Fruit fly (Drosophila melanogaster): ENCODE measurements around the gene Qtzl.

dm6 chr2L:11977721-11978120 lies 17.8 kb upstream of the Qtzl start:
- TF ChIP-seq Blimp-1 (GFP tag; optimal IDR thresholded peaks at IDR 0.05) (no peak), sens-2 (GFP tag; IDR thresholded peaks at IDR 0.05) (no peak), CG30020 (tag; optimal IDR thresholded peaks at IDR 0.05) (no peak), chn (GFP tag; optimal IDR thresholded peaks at IDR 0.05) (no peak), HLHmδ (GFP tag; optimal IDR thresholded peaks at IDR 0.05) (no peak), CG13424 (tag; optimal IDR thresholded peaks at IDR 0.05) (no peak), sob (GFP tag; IDR thresholded peaks at IDR 0.05) (no peak), CG15696 (tag; optimal IDR thresholded peaks at IDR 0.05) (no peak), Sox102F (GFP tag; optimal IDR thresholded peaks at IDR 0.05) (no peak), ATbp (GFP tag; optimal IDR thresholded peaks at IDR 0.05) (no peak)

Measured in whole organism, embryonic.